Worm (Caenorhabditis elegans) whole organism, early embryonic: ENCODE measurements around the gene npl-10.

Source experiments
- ama-1 ChIP-seq: fragments of 150-350 bp; optimal IDR thresholded peaks from 2 replicates; lab custom pipeline; 2014
- flt-1 ChIP-seq: fragments of 200-800 bp; sonication (Bioruptor generic); IDR thresholded peaks from 2 replicates; pipeline ENCODE4 v1.3.6; 2022; ENCODE audit warnings: missing genetic modification characterization, missing compliant biosample characterization
- hnd-1 ChIP-seq: sonication (generic microtip); optimal IDR thresholded peaks from 2 replicates; lab custom pipeline; 2016; ENCODE audit warnings: missing genetic modification characterization, missing compliant biosample characterization

- no peak for TF ChIP-seq hnd-1 (tag; lab: Kevin White, UChicago)
- no peak for TF ChIP-seq ama-1 (lab: Kevin White, UChicago)
- TF ChIP-seq flt-1 (GFP tag; lab: Robert Waterston, UW) = no peak
Measured at ce11 chrIII:3975008-3975407, 39.3 kb upstream of the npl-10 start.
